Fruit fly (Drosophila melanogaster) whole organism, embryonic: Measurements from ENCODE around the gene tral.

ENCODE experiments used
- Antp ChIP-seq: fragments of 200-800 bp; sonication (Bioruptor generic); optimal IDR thresholded peaks from 3 replicates; lab custom pipeline; 2016; ENCODE audit warnings: missing biosample characterization, missing genetic modification characterization
- BEAF-32 ChIP-seq: fragments of 200-800 bp; sonication (Bioruptor generic); optimal IDR thresholded peaks from 3 replicates; lab custom pipeline; 2017; ENCODE audit warnings: missing biosample characterization, missing genetic modification characterization, mild to moderate bottlenecking, moderate library complexity, missing genetic modification reagents
- CG11085 ChIP-seq: fragments of 200-800 bp; sonication (Bioruptor generic); IDR thresholded peaks from 2 replicates; pipeline ENCODE4 v1.3.6; 2022; ENCODE audit warnings: missing biosample characterization, missing genetic modification characterization
- CG11398 ChIP-seq: fragments of 200-800 bp; sonication (Bioruptor generic); optimal IDR thresholded peaks from 2 replicates; lab custom pipeline; 2016; ENCODE audit warnings: missing biosample characterization, missing genetic modification characterization
- CG15696 ChIP-seq: fragments of 200-800 bp; sonication (Bioruptor generic); optimal IDR thresholded peaks from 2 replicates; lab custom pipeline; 2019; ENCODE audit warnings: missing biosample characterization, mild to moderate bottlenecking, missing genetic modification characterization, moderate library complexity
- CG1647 ChIP-seq: fragments of 200-800 bp; sonication (Bioruptor generic); optimal IDR thresholded peaks from 3 replicates; lab custom pipeline; 2016; ENCODE audit warnings: missing biosample characterization, missing genetic modification characterization
- CG17361 ChIP-seq: fragments of 200-800 bp; sonication (Bioruptor generic); IDR thresholded peaks from 3 replicates; pipeline ENCODE4 v1.3.6; 2022; ENCODE audit warnings: missing biosample characterization, missing genetic modification characterization
- CG17612 ChIP-seq: fragments of 200-800 bp; sonication (Bioruptor generic); IDR thresholded peaks from 2 replicates; pipeline ENCODE4 v1.3.6; 2022; ENCODE audit warnings: missing biosample characterization, missing genetic modification characterization
- CG18764 ChIP-seq: fragments of 200-800 bp; sonication (Bioruptor generic); optimal IDR thresholded peaks from 3 replicates; lab custom pipeline; 2016; ENCODE audit warnings: missing biosample characterization, missing genetic modification characterization
- CG2678 ChIP-seq: fragments of 200-800 bp; sonication (Bioruptor generic); optimal IDR thresholded peaks from 3 replicates; lab custom pipeline; 2019; ENCODE audit warnings: missing biosample characterization, mild to moderate bottlenecking, missing genetic modification characterization, moderate library complexity
- CG3065 ChIP-seq: fragments of 200-800 bp; sonication (Bioruptor generic); optimal IDR thresholded peaks from 2 replicates; lab custom pipeline; 2016; ENCODE audit warnings: missing biosample characterization, missing genetic modification characterization
- CG31224 ChIP-seq: fragments of 200-800 bp; sonication (Bioruptor generic); IDR thresholded peaks from 2 replicates; pipeline ENCODE4 v1.3.6; 2022; ENCODE audit warnings: missing biosample characterization, missing genetic modification characterization
- CG3995 ChIP-seq: fragments of 200-800 bp; sonication (Bioruptor generic); optimal IDR thresholded peaks from 3 replicates; lab custom pipeline; 2016; ENCODE audit warnings: missing biosample characterization, missing genetic modification characterization
- CG6689 ChIP-seq: fragments of 200-800 bp; sonication (Bioruptor generic); IDR thresholded peaks from 2 replicates; pipeline ENCODE4 v1.3.6; 2022; ENCODE audit warnings: missing biosample characterization, missing genetic modification characterization
- CG6813 ChIP-seq: fragments of 200-800 bp; sonication (Bioruptor generic); optimal IDR thresholded peaks from 2 replicates; lab custom pipeline; 2017; ENCODE audit warnings: missing biosample characterization, missing genetic modification characterization, mild to moderate bottlenecking, moderate library complexity, missing genetic modification reagents
- CG7928 ChIP-seq: fragments of 200-800 bp; sonication (Bioruptor generic); optimal IDR thresholded peaks from 2 replicates; lab custom pipeline; 2017; ENCODE audit warnings: missing biosample characterization, mild to moderate bottlenecking, missing genetic modification characterization
- CG9817 ChIP-seq: fragments of 200-800 bp; sonication (Bioruptor generic); optimal IDR thresholded peaks from 2 replicates; lab custom pipeline; 2018; ENCODE audit warnings: missing biosample characterization, mild to moderate bottlenecking, missing genetic modification characterization, moderate library complexity
- CG9876 ChIP-seq: fragments of 200-800 bp; sonication (Bioruptor generic); optimal IDR thresholded peaks from 2 replicates; lab custom pipeline; 2016; ENCODE audit warnings: missing biosample characterization, missing genetic modification characterization
- CkIIα-i1 ChIP-seq: fragments of 200-800 bp; sonication (Bioruptor generic); IDR thresholded peaks from 2 replicates; pipeline ENCODE4 v1.3.6; 2022; ENCODE audit warnings: missing biosample characterization, missing genetic modification characterization
- Dek ChIP-seq: fragments of 200-800 bp; sonication (Bioruptor generic); optimal IDR thresholded peaks from 3 replicates; lab custom pipeline; 2019; ENCODE audit warnings: missing biosample characterization, mild to moderate bottlenecking, missing genetic modification characterization, moderate library complexity
- Doc3 ChIP-seq: fragments of 200-800 bp; sonication (Bioruptor generic); IDR thresholded peaks from 3 replicates; pipeline ENCODE4 v1.3.6; 2022; ENCODE audit warnings: missing biosample characterization, missing genetic modification characterization; ENCODE audit not compliant: partially characterized antibody
- Dp ChIP-seq: fragments of 200-800 bp; sonication (Bioruptor generic); optimal IDR thresholded peaks from 2 replicates; lab custom pipeline; 2018; ENCODE audit warnings: missing biosample characterization, mild to moderate bottlenecking, missing genetic modification characterization, moderate library complexity
- E2f2 ChIP-seq: fragments of 200-800 bp; sonication (Bioruptor generic); IDR thresholded peaks from 2 replicates; pipeline ENCODE4 v1.3.6; 2022; ENCODE audit warnings: missing biosample characterization, missing genetic modification characterization
- ERR ChIP-seq: fragments of 200-800 bp; sonication (Bioruptor generic); optimal IDR thresholded peaks from 2 replicates; lab custom pipeline; 2016; ENCODE audit warnings: missing biosample characterization, missing genetic modification characterization
- Gsc ChIP-seq: fragments of 200-800 bp; sonication (Bioruptor generic); IDR thresholded peaks from 2 replicates; pipeline ENCODE4 v1.3.6; 2022; ENCODE audit warnings: missing biosample characterization, missing genetic modification characterization
- MBD-R2 ChIP-seq: fragments of 200-800 bp; sonication (Bioruptor generic); IDR thresholded peaks from 2 replicates; pipeline ENCODE4 v1.3.6; 2022; ENCODE audit warnings: missing biosample characterization, missing genetic modification characterization
- Mrtf ChIP-seq: fragments of 200-800 bp; sonication (Bioruptor generic); IDR thresholded peaks from 3 replicates; pipeline ENCODE4 v1.3.6; 2022; ENCODE audit warnings: missing biosample characterization, missing genetic modification characterization
- Oli ChIP-seq: fragments of 200-800 bp; sonication (Bioruptor generic); optimal IDR thresholded peaks from 2 replicates; lab custom pipeline; 2018; ENCODE audit warnings: missing biosample characterization, mild to moderate bottlenecking, missing genetic modification characterization, moderate library complexity
- Six4 ChIP-seq: fragments of 200-800 bp; sonication (Bioruptor generic); optimal IDR thresholded peaks from 2 replicates; lab custom pipeline; 2016; ENCODE audit warnings: missing biosample characterization, missing genetic modification characterization
- Sox102F ChIP-seq: fragments of 200-800 bp; sonication (Bioruptor generic); optimal IDR thresholded peaks from 2 replicates; lab custom pipeline; 2018; ENCODE audit warnings: missing biosample characterization, mild to moderate bottlenecking, missing genetic modification characterization, moderate library complexity
- Sry-δ ChIP-seq: fragments of 200-800 bp; sonication (Bioruptor generic); optimal IDR thresholded peaks from 2 replicates; lab custom pipeline; 2016; ENCODE audit warnings: missing biosample characterization, missing genetic modification characterization
- ara ChIP-seq: fragments of 200-800 bp; sonication (Bioruptor generic); IDR thresholded peaks from 2 replicates; pipeline ENCODE4 v1.3.6; 2022; ENCODE audit warnings: missing biosample characterization, missing genetic modification characterization
- ase ChIP-seq: fragments of 200-800 bp; sonication (Bioruptor generic); IDR thresholded peaks from 3 replicates; pipeline ENCODE4 v1.3.6; 2022; ENCODE audit warnings: missing biosample characterization, missing genetic modification characterization
- cas ChIP-seq: fragments of 200-800 bp; sonication (Bioruptor generic); IDR thresholded peaks from 2 replicates; pipeline ENCODE4 v1.3.6; 2022; ENCODE audit warnings: missing biosample characterization, missing genetic modification characterization
- dati ChIP-seq: fragments of 200-800 bp; sonication (Bioruptor generic); IDR thresholded peaks from 2 replicates; pipeline ENCODE4 v1.3.6; 2022; ENCODE audit warnings: missing biosample characterization, missing genetic modification characterization
- dm ChIP-seq: fragments of 200-800 bp; sonication (Bioruptor generic); optimal IDR thresholded peaks from 3 replicates; lab custom pipeline; 2016; ENCODE audit warnings: missing biosample characterization, missing genetic modification characterization
- fd64A ChIP-seq: fragments of 200-800 bp; sonication (Bioruptor generic); optimal IDR thresholded peaks from 3 replicates; lab custom pipeline; 2018; ENCODE audit warnings: missing biosample characterization, mild to moderate bottlenecking, missing genetic modification characterization
- gcm2 ChIP-seq: fragments of 200-800 bp; sonication (Bioruptor generic); optimal IDR thresholded peaks from 2 replicates; lab custom pipeline; 2016; ENCODE audit warnings: missing biosample characterization, missing genetic modification characterization
- h ChIP-seq: fragments of >200 bp; optimal IDR thresholded peaks from 2 replicates; lab custom pipeline; 2017
- kah ChIP-seq: fragments of 200-800 bp; sonication (Bioruptor generic); optimal IDR thresholded peaks from 2 replicates; lab custom pipeline; 2018; ENCODE audit warnings: missing biosample characterization, mild to moderate bottlenecking, missing genetic modification characterization
- nerfin-2 ChIP-seq: fragments of 200-800 bp; sonication (Bioruptor generic); IDR thresholded peaks from 2 replicates; pipeline ENCODE4 v1.3.6; 2022; ENCODE audit warnings: missing biosample characterization, missing genetic modification characterization; ENCODE audit not compliant: partially characterized antibody
- oc ChIP-seq: fragments of 200-800 bp; sonication (Bioruptor generic); optimal IDR thresholded peaks from 2 replicates; lab custom pipeline; 2018; ENCODE audit warnings: missing biosample characterization, mild to moderate bottlenecking, missing genetic modification characterization, moderate library complexity
- org-1 ChIP-seq: fragments of 200-800 bp; sonication (Bioruptor generic); optimal IDR thresholded peaks from 2 replicates; lab custom pipeline; 2017; ENCODE audit warnings: missing biosample characterization, missing genetic modification characterization
- otp ChIP-seq: fragments of 200-800 bp; sonication (Bioruptor generic); IDR thresholded peaks from 3 replicates; pipeline ENCODE4, ENCODE4 v1.3.6; 2022; ENCODE audit warnings: missing biosample characterization, missing genetic modification characterization
- phol ChIP-seq: fragments of 200-800 bp; sonication (Bioruptor generic); optimal IDR thresholded peaks from 3 replicates; lab custom pipeline; 2018; ENCODE audit warnings: missing biosample characterization, mild to moderate bottlenecking, missing genetic modification characterization, moderate library complexity
- row ChIP-seq: fragments of 200-800 bp; sonication (Bioruptor generic); IDR thresholded peaks from 3 replicates; pipeline ENCODE4 v1.3.6; 2022; ENCODE audit warnings: missing biosample characterization, missing genetic modification characterization
- run ChIP-seq: fragments of 200-800 bp; sonication (Bioruptor generic); optimal IDR thresholded peaks from 3 replicates; lab custom pipeline; 2018; ENCODE audit warnings: missing biosample characterization, mild to moderate bottlenecking, missing genetic modification characterization
- so ChIP-seq: fragments of 200-800 bp; sonication (Bioruptor generic); IDR thresholded peaks from 3 replicates; pipeline ENCODE4 v1.3.6; 2022; ENCODE audit warnings: missing biosample characterization, missing genetic modification characterization
- ssp ChIP-seq: fragments of 200-800 bp; sonication (Bioruptor generic); IDR thresholded peaks from 2 replicates; pipeline ENCODE4 v1.3.6; 2022; ENCODE audit warnings: missing biosample characterization, missing genetic modification characterization
- tll ChIP-seq, 2 experiments: fragments of 200-800 bp in 1 of 2; fragments of >200 bp in 1 of 2; sonication (Bioruptor generic) in 1 of 2; optimal IDR thresholded peaks; 2 replicates each; lab custom pipeline; 2017 to 2019; ENCODE audit warnings: missing biosample characterization in 2 of 2, missing genetic modification characterization in 2 of 2, mild to moderate bottlenecking in 1 of 2, moderate library complexity in 1 of 2
- yki ChIP-seq: fragments of >200 bp; optimal IDR thresholded peaks from 3 replicates; lab custom pipeline; 2018
- zfh1 ChIP-seq: fragments of 200-800 bp; sonication (Bioruptor generic); IDR thresholded peaks from 3 replicates; pipeline ENCODE4 v1.3.6; 2022; ENCODE audit warnings: missing biosample characterization, missing genetic modification characterization

Gene tral

DNA sequence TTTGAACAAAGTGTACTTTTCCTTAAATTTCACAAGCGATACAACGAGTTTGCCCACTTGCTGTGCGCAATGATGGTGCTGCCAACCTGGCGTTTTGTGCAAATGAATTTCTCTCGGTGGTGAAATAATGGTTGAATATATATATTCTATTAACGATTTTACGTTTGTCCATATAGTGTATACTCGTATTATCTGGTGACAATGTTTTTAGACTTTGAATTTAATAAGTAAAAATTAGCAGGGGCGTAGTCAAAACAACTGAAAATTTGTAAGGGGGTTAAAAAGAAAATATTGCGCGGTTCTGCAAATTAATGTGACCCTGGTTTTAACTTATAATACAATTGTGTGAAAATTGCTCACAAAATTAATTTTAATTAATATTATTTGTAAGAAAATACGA lies 9.1 kb downstream of the tral start, which contains the start of the genes ver and Gcn5 (continued):
- peak; percentile 81 for TF ChIP-seq Six4
- peak; percentile 81 for TF ChIP-seq CG17612 (GFP tag; lab: Robert Waterston, UW)
- TF ChIP-seq org-1 (GFP tag; lab: Kevin White, UChicago): peak; percentile 85
- peak; percentile 45 for TF ChIP-seq CG9876 (GFP tag; lab: Kevin White, UChicago)
- TF ChIP-seq Dp (GFP tag; lab: Kevin White, UChicago): peak; percentile 58
- peak; percentile 91 for TF ChIP-seq otp (GFP tag; lab: Robert Waterston, UW)
- peak; percentile 86 for TF ChIP-seq CG11085 (GFP tag; lab: Robert Waterston, UW)
- TF ChIP-seq run (tag; lab: Kevin White, UChicago): peak; percentile 75
- TF ChIP-seq yki: no peak
- peak; percentile 92 for TF ChIP-seq phol (tag; lab: Kevin White, UChicago)
- peak; percentile 95 for TF ChIP-seq Sox102F (GFP tag; lab: Kevin White, UChicago)
- TF ChIP-seq CG17361 (GFP tag; lab: Robert Waterston, UW): peak; percentile 95
- TF ChIP-seq dm (GFP tag; lab: Kevin White, UChicago): peak; percentile 62
- TF ChIP-seq h (lab: Kevin White, UChicago): no peak
- TF ChIP-seq ase (GFP tag; lab: Robert Waterston, UW): peak; percentile 91
- peak; percentile 95 for TF ChIP-seq zfh1
- peak; percentile 79 for TF ChIP-seq Antp (GFP tag; lab: Kevin White, UChicago)
- TF ChIP-seq CG7928 (GFP tag; lab: Kevin White, UChicago): peak; percentile 79
- TF ChIP-seq Mrtf (GFP tag; lab: Robert Waterston, UW): peak; percentile 88
- peak; percentile 24 for TF ChIP-seq CG11398 (GFP tag; lab: Kevin White, UChicago)
- TF ChIP-seq oc (tag; lab: Kevin White, UChicago): peak; percentile 90
- TF ChIP-seq CG31224 (GFP tag; lab: Robert Waterston, UW): peak; percentile 86
- peak; percentile 88 for TF ChIP-seq CG9817 (tag; lab: Kevin White, UChicago)
- TF ChIP-seq kah: peak; percentile 71
- TF ChIP-seq Sry-δ (GFP tag; lab: Kevin White, UChicago): peak; percentile 41
- TF ChIP-seq CG3995 (GFP tag; lab: Kevin White, UChicago): peak; percentile 66
- peak; percentile 90 for TF ChIP-seq Oli
- TF ChIP-seq MBD-R2 (GFP tag; lab: Robert Waterston, UW): peak; percentile 87
- peak; percentile 77 for TF ChIP-seq cas (GFP tag; lab: Robert Waterston, UW)
- TF ChIP-seq gcm2 (GFP tag; lab: Kevin White, UChicago): peak; percentile 59
- TF ChIP-seq CG3065 (GFP tag; lab: Kevin White, UChicago): peak; percentile 65
- TF ChIP-seq Dek (tag; lab: Kevin White, UChicago): peak; percentile 92
- no peak for TF ChIP-seq CkIIα-i1
- peak; percentile 96 for TF ChIP-seq row (GFP tag; lab: Robert Waterston, UW)
- TF ChIP-seq CG6813 (GFP tag; lab: Kevin White, UChicago): peak; percentile 83
- peak; percentile 78 for TF ChIP-seq CG18764 (GFP tag; lab: Kevin White, UChicago)
- peak; percentile 86 for TF ChIP-seq CG1647 (GFP tag; lab: Kevin White, UChicago)
- no peak for TF ChIP-seq nerfin-2 (GFP tag; lab: Robert Waterston, UW)
- peak; percentile 95 for TF ChIP-seq CG2678 (tag; lab: Kevin White, UChicago)
- peak; percentile 39 for TF ChIP-seq BEAF-32 (GFP tag; lab: Kevin White, UChicago)
- TF ChIP-seq Gsc (GFP tag; lab: Robert Waterston, UW): peak; percentile 72
- TF ChIP-seq tll (GFP tag; optimal IDR thresholded peaks at IDR 0.05; lab: Kevin White, UChicago): peak in 1 of 2 experiments; percentile 27
- peak; percentile 79 for TF ChIP-seq dati (GFP tag; lab: Robert Waterston, UW)
- peak; percentile 84 for TF ChIP-seq CG15696 (tag; lab: Kevin White, UChicago)
- TF ChIP-seq E2f2 (GFP tag; lab: Robert Waterston, UW): peak; percentile 82
- TF ChIP-seq ara (GFP tag; lab: Robert Waterston, UW): peak; percentile 89
- no peak for TF ChIP-seq Doc3 (GFP tag; lab: Robert Waterston, UW)
- no peak for TF ChIP-seq ERR (GFP tag; lab: Kevin White, UChicago)
- TF ChIP-seq fd64A: peak; percentile 25
- peak; percentile 95 for TF ChIP-seq CG6689 (GFP tag; lab: Robert Waterston, UW)
- peak; percentile 86 for TF ChIP-seq ssp (GFP tag; lab: Robert Waterston, UW)
- TF ChIP-seq so (GFP tag; lab: Robert Waterston, UW): peak; percentile 89; the same call in 2 of the 3 replicates
